Fruit fly (Drosophila melanogaster) whole organism, embryonic: Measurements from ENCODE around the gene CG6923.

Experiments
- ATbp ChIP-seq: fragments of 200-800 bp; sonication (Bioruptor generic); optimal IDR thresholded peaks from 2 replicates; lab custom pipeline; 2017; ENCODE audit warnings: missing biosample characterization, mild to moderate bottlenecking, missing genetic modification characterization, missing genetic modification reagents
- Atf-2 ChIP-seq: fragments of 200-800 bp; sonication (Bioruptor generic); optimal IDR thresholded peaks from 2 replicates; lab custom pipeline; 2016; ENCODE audit warnings: missing biosample characterization, missing genetic modification characterization
- Atf3 ChIP-seq: fragments of 200-800 bp; sonication (Bioruptor generic); optimal IDR thresholded peaks from 3 replicates; lab custom pipeline; 2016; ENCODE audit warnings: missing biosample characterization, missing genetic modification characterization
- B-H1 ChIP-seq: fragments of 200-800 bp; sonication (Bioruptor generic); IDR thresholded peaks from 3 replicates; pipeline ENCODE4 v1.3.6; 2022; ENCODE audit warnings: missing biosample characterization, missing genetic modification characterization
- BtbVII ChIP-seq: fragments of 200-800 bp; sonication (Bioruptor generic); optimal IDR thresholded peaks from 3 replicates; lab custom pipeline; 2017; ENCODE audit warnings: missing biosample characterization, mild to moderate bottlenecking, missing genetic modification characterization
- CG10209 ChIP-seq: fragments of 200-800 bp; sonication (Bioruptor generic); optimal IDR thresholded peaks from 3 replicates; lab custom pipeline; 2017; ENCODE audit warnings: missing biosample characterization, mild to moderate bottlenecking, missing genetic modification characterization, missing genetic modification reagents
- CG10654 ChIP-seq: fragments of 200-800 bp; sonication (Bioruptor generic); optimal IDR thresholded peaks from 2 replicates; lab custom pipeline; 2016; ENCODE audit warnings: missing biosample characterization, missing genetic modification characterization
- CG13123 ChIP-seq: fragments of 200-800 bp; sonication (Bioruptor generic); optimal IDR thresholded peaks from 2 replicates; lab custom pipeline; 2016; ENCODE audit warnings: missing biosample characterization, missing genetic modification characterization
- CG13287 ChIP-seq: fragments of 200-800 bp; sonication (Bioruptor generic); IDR thresholded peaks from 2 replicates; pipeline ENCODE4 v1.3.6; 2022; ENCODE audit warnings: missing biosample characterization, missing genetic modification characterization; ENCODE audit not compliant: partially characterized antibody
- CG13424 ChIP-seq: fragments of 200-800 bp; sonication (Bioruptor generic); optimal IDR thresholded peaks from 2 replicates; lab custom pipeline; 2019; ENCODE audit warnings: missing biosample characterization, mild to moderate bottlenecking, missing genetic modification characterization, moderate library complexity
- CG1647 ChIP-seq: fragments of 200-800 bp; sonication (Bioruptor generic); optimal IDR thresholded peaks from 3 replicates; lab custom pipeline; 2016; ENCODE audit warnings: missing biosample characterization, missing genetic modification characterization
- CG17802 ChIP-seq: fragments of 200-800 bp; sonication (Bioruptor generic); optimal IDR thresholded peaks from 2 replicates; lab custom pipeline; 2018; ENCODE audit warnings: missing biosample characterization, mild to moderate bottlenecking, missing genetic modification characterization, moderate library complexity
- CG17829 ChIP-seq: fragments of 200-800 bp; optimal IDR thresholded peaks from 2 replicates; lab custom pipeline; 2019; ENCODE audit warnings: missing biosample characterization, mild to moderate bottlenecking, missing genetic modification characterization, moderate library complexity
- CG1792 ChIP-seq: fragments of 200-800 bp; sonication (Bioruptor generic); optimal IDR thresholded peaks from 2 replicates; lab custom pipeline; 2016; ENCODE audit warnings: missing biosample characterization, missing genetic modification characterization
- CG18476 ChIP-seq: fragments of 200-800 bp; sonication (Bioruptor generic); optimal IDR thresholded peaks from 2 replicates; lab custom pipeline; 2016; ENCODE audit warnings: missing biosample characterization, mild to moderate bottlenecking, missing genetic modification characterization
- CG18599 ChIP-seq: fragments of 200-800 bp; sonication (Bioruptor generic); optimal IDR thresholded peaks from 3 replicates; lab custom pipeline; 2017; ENCODE audit warnings: missing biosample characterization, missing genetic modification characterization, mild to moderate bottlenecking, moderate library complexity, missing genetic modification reagents
- CG30020 ChIP-seq: fragments of 200-800 bp; optimal IDR thresholded peaks from 2 replicates; lab custom pipeline; 2019; ENCODE audit warnings: missing biosample characterization, mild to moderate bottlenecking, missing genetic modification characterization, moderate library complexity
- CG30431 ChIP-seq: fragments of 200-800 bp; sonication (Bioruptor generic); optimal IDR thresholded peaks from 2 replicates; lab custom pipeline; 2017; ENCODE audit warnings: missing biosample characterization, missing genetic modification characterization
- CG32767 ChIP-seq: fragments of 200-800 bp; sonication (Bioruptor generic); IDR thresholded peaks from 2 replicates; pipeline ENCODE4 v1.3.6; 2022; ENCODE audit warnings: missing biosample characterization, missing genetic modification characterization
- CG3726 ChIP-seq: fragments of 200-800 bp; sonication (Bioruptor generic); IDR thresholded peaks from 3 replicates; pipeline ENCODE4, ENCODE4 v1.3.6; 2022; ENCODE audit warnings: missing biosample characterization, missing genetic modification characterization
- CG5953 ChIP-seq: fragments of 200-800 bp; sonication (Bioruptor generic); IDR thresholded peaks from 2 replicates; pipeline ENCODE4 v1.3.6; 2022; ENCODE audit warnings: missing biosample characterization, missing genetic modification characterization
- CG7786 ChIP-seq: fragments of 200-800 bp; sonication (Bioruptor generic); optimal IDR thresholded peaks from 2 replicates; lab custom pipeline; 2016; ENCODE audit warnings: missing biosample characterization, missing genetic modification characterization
- CG8290 ChIP-seq, 3 experiments: fragments of 200-800 bp; sonication (Bioruptor generic); optimal IDR thresholded peaks; 2 replicates each; lab custom pipeline; 2016 to 2019; ENCODE audit warnings: missing biosample characterization in 3 of 3, missing genetic modification characterization in 3 of 3, mild to moderate bottlenecking in 2 of 3, moderate library complexity in 1 of 3
- CG8478 ChIP-seq: fragments of >200 bp; optimal IDR thresholded peaks from 2 replicates; lab custom pipeline; 2018
- CG8944 ChIP-seq: fragments of 200-800 bp; sonication (Bioruptor generic); optimal IDR thresholded peaks from 3 replicates; lab custom pipeline; 2016; ENCODE audit warnings: missing biosample characterization, missing genetic modification characterization
- CG9609 ChIP-seq: fragments of 200-800 bp; sonication (Bioruptor generic); optimal IDR thresholded peaks from 3 replicates; lab custom pipeline; 2016; ENCODE audit warnings: missing biosample characterization, missing genetic modification characterization
- CkIIα-i1 ChIP-seq: fragments of 200-800 bp; sonication (Bioruptor generic); IDR thresholded peaks from 2 replicates; pipeline ENCODE4 v1.3.6; 2022; ENCODE audit warnings: missing biosample characterization, missing genetic modification characterization
- Dll ChIP-seq: fragments of 200-800 bp; sonication (Bioruptor generic); IDR thresholded peaks from 4 replicates; pipeline ENCODE4 v1.3.6; 2022; ENCODE audit warnings: missing biosample characterization, missing genetic modification characterization; ENCODE audit not compliant: partially characterized antibody
- HLHmδ ChIP-seq: fragments of 200-800 bp; sonication (Bioruptor generic); optimal IDR thresholded peaks from 2 replicates; lab custom pipeline; 2018; ENCODE audit warnings: missing biosample characterization, mild to moderate bottlenecking, missing genetic modification characterization, moderate library complexity
- Hsf ChIP-seq: fragments of 200-800 bp; sonication (Bioruptor generic); optimal IDR thresholded peaks from 3 replicates; lab custom pipeline; 2016; ENCODE audit warnings: missing biosample characterization, missing genetic modification characterization
- Lpt ChIP-seq: fragments of >200 bp; optimal IDR thresholded peaks from 2 replicates; lab custom pipeline; 2018; ENCODE audit warnings: missing biosample characterization, missing genetic modification characterization
- Oaz ChIP-seq: fragments of 200-800 bp; sonication (Bioruptor generic); IDR thresholded peaks from 2 replicates; pipeline ENCODE4 v1.3.6; 2022; ENCODE audit warnings: missing biosample characterization, missing genetic modification characterization
- Oli ChIP-seq: fragments of 200-800 bp; sonication (Bioruptor generic); optimal IDR thresholded peaks from 2 replicates; lab custom pipeline; 2018; ENCODE audit warnings: missing biosample characterization, mild to moderate bottlenecking, missing genetic modification characterization, moderate library complexity
- Scr ChIP-seq: fragments of 200-800 bp; sonication (Bioruptor generic); IDR thresholded peaks from 2 replicates; pipeline ENCODE4 v1.3.6; 2022; ENCODE audit warnings: missing biosample characterization, missing genetic modification characterization; ENCODE audit not compliant: partially characterized antibody
- Trl ChIP-seq, 3 experiments: fragments of >200 bp in 2 of 3; fragments of 200-800 bp in 1 of 3; sonication (Bioruptor generic) in 1 of 3; optimal IDR thresholded peaks; 2 replicates in 1 of 3; 3 replicates in 2 of 3; lab custom pipeline; 2016 to 2017; ENCODE audit warnings: missing biosample characterization in 1 of 3, missing genetic modification characterization in 1 of 3
- ac ChIP-seq: fragments of 200-800 bp; sonication (Bioruptor generic); optimal IDR thresholded peaks from 3 replicates; lab custom pipeline; 2017; ENCODE audit warnings: missing biosample characterization, mild to moderate bottlenecking, missing genetic modification characterization
- aop ChIP-seq: fragments of 200-800 bp; sonication (Bioruptor generic); IDR thresholded peaks from 2 replicates; pipeline ENCODE4 v1.3.6; 2022; ENCODE audit warnings: missing biosample characterization, missing genetic modification characterization
- ara ChIP-seq: fragments of 200-800 bp; sonication (Bioruptor generic); IDR thresholded peaks from 2 replicates; pipeline ENCODE4 v1.3.6; 2022; ENCODE audit warnings: missing biosample characterization, missing genetic modification characterization
- ash1 ChIP-seq: fragments of 200-800 bp; sonication (Bioruptor generic); optimal IDR thresholded peaks from 2 replicates; lab custom pipeline; 2018; ENCODE audit warnings: missing biosample characterization, mild to moderate bottlenecking, missing genetic modification characterization
- br ChIP-seq: fragments of >200 bp; optimal IDR thresholded peaks from 2 replicates; lab custom pipeline; 2017
- dmrt99B ChIP-seq: fragments of 200-800 bp; sonication (Bioruptor generic); optimal IDR thresholded peaks from 2 replicates; lab custom pipeline; 2018; ENCODE audit warnings: missing biosample characterization, mild to moderate bottlenecking, missing genetic modification characterization, moderate library complexity
- gfzf ChIP-seq: fragments of 200-800 bp; sonication (Bioruptor generic); optimal IDR thresholded peaks from 2 replicates; lab custom pipeline; 2016; ENCODE audit warnings: missing biosample characterization, mild to moderate bottlenecking, missing genetic modification characterization, moderate library complexity
- ham ChIP-seq: fragments of 200-800 bp; sonication (Bioruptor generic); IDR thresholded peaks from 2 replicates; pipeline ENCODE4 v1.3.6; 2022; ENCODE audit warnings: missing biosample characterization, missing genetic modification characterization
- lab ChIP-seq: fragments of 200-800 bp; sonication (Bioruptor generic); optimal IDR thresholded peaks from 3 replicates; lab custom pipeline; 2017; ENCODE audit warnings: missing biosample characterization, missing genetic modification characterization, mild to moderate bottlenecking, moderate library complexity, missing genetic modification reagents
- lbe ChIP-seq: fragments of 200-800 bp; sonication (Bioruptor generic); optimal IDR thresholded peaks from 2 replicates; lab custom pipeline; 2016; ENCODE audit warnings: missing biosample characterization, mild to moderate bottlenecking, missing genetic modification characterization
- nom ChIP-seq: fragments of 200-800 bp; sonication (Bioruptor generic); optimal IDR thresholded peaks from 2 replicates; lab custom pipeline; 2017; ENCODE audit warnings: missing biosample characterization, missing genetic modification characterization, mild to moderate bottlenecking, moderate library complexity, missing genetic modification reagents
- scrt ChIP-seq: fragments of 200-800 bp; sonication (Bioruptor generic); optimal IDR thresholded peaks from 2 replicates; lab custom pipeline; 2018; ENCODE audit warnings: missing biosample characterization, mild to moderate bottlenecking, missing genetic modification characterization, moderate library complexity
- seq ChIP-seq: fragments of 200-800 bp; sonication (Bioruptor generic); IDR thresholded peaks from 2 replicates; pipeline ENCODE4 v1.3.6; 2022; ENCODE audit warnings: missing biosample characterization, missing genetic modification characterization
- shn ChIP-seq: fragments of 200-800 bp; sonication (Bioruptor generic); optimal IDR thresholded peaks from 3 replicates; lab custom pipeline; 2016; ENCODE audit warnings: missing biosample characterization, missing genetic modification characterization
- zen ChIP-seq: fragments of 200-800 bp; sonication (Bioruptor generic); optimal IDR thresholded peaks from 3 replicates; lab custom pipeline; 2018; ENCODE audit warnings: missing biosample characterization, mild to moderate bottlenecking, missing genetic modification characterization, moderate library complexity

CG6923 gene

dm6 chr3R:11780181-11780688, 30.4 kb upstream of the CG6923 start (continued):
- TF ChIP-seq CG17802 (tag; lab: Kevin White, UChicago) (peak; percentile 87), Atf3 (GFP tag; lab: Kevin White, UChicago) (peak; percentile 43), CG9609 (no peak), Lpt (GFP tag; lab: Kevin White, UChicago) (no peak), lbe (GFP tag; lab: Kevin White, UChicago) (peak; percentile 84), ara (GFP tag; lab: Robert Waterston, UW) (peak; percentile 97), CG3726 (GFP tag; lab: Robert Waterston, UW) (peak; percentile 85; the same call in 2 of the 3 replicates), CG8478 (lab: Kevin White, UChicago) (no peak), Scr (GFP tag; lab: Robert Waterston, UW) (no peak), aop (GFP tag; lab: Robert Waterston, UW) (0 out of 2 replicates have a peak, but pooled peaks have one; percentile 18), gfzf (GFP tag; lab: Kevin White, UChicago) (no peak), CG8290 (GFP tag; optimal IDR thresholded peaks at IDR 0.05; lab: Kevin White, UChicago) (peak; percentile 92), CG8290 (tag; optimal IDR thresholded peaks at IDR 0.05; lab: Kevin White, UChicago) (peak in 1 of 2 experiments; percentile 71), br (lab: Kevin White, UChicago) (no peak), CG32767 (GFP tag; lab: Robert Waterston, UW) (peak; percentile 83), CG10209 (GFP tag; lab: Kevin White, UChicago) (peak; percentile 94), nom (GFP tag; lab: Kevin White, UChicago) (peak; percentile 86), CG1792 (no peak), Atf-2 (GFP tag; lab: Kevin White, UChicago) (peak; percentile 30), ATbp (peak; percentile 93), HLHmδ (GFP tag; lab: Kevin White, UChicago) (no peak), BtbVII (GFP tag; lab: Kevin White, UChicago) (peak; percentile 62), Oli (tag; lab: Kevin White, UChicago) (peak; percentile 95), CG18476 (GFP tag; lab: Kevin White, UChicago) (peak; percentile 82), CG8944 (GFP tag; lab: Kevin White, UChicago) (peak; percentile 47), CG5953 (GFP tag; lab: Robert Waterston, UW) (peak; percentile 85), CG13123 (peak; percentile 78), ash1 (GFP tag; lab: Kevin White, UChicago) (no peak), scrt (GFP tag; lab: Kevin White, UChicago) (peak; percentile 73), CG30020 (tag; lab: Kevin White, UChicago) (peak; percentile 82), dmrt99B (tag; lab: Kevin White, UChicago) (peak; percentile 94), zen (tag; lab: Kevin White, UChicago) (peak; percentile 97), CG18599 (peak; percentile 76), B-H1 (GFP tag; lab: Robert Waterston, UW) (peak; percentile 78), CG1647 (GFP tag; lab: Kevin White, UChicago) (peak; percentile 26), CG13424 (tag; lab: Kevin White, UChicago) (peak; percentile 94), lab (GFP tag; lab: Kevin White, UChicago) (peak; percentile 76), CkIIα-i1 (no peak), CG30431 (GFP tag; lab: Kevin White, UChicago) (peak; percentile 95), Trl (optimal IDR thresholded peaks at IDR 0.05; lab: Kevin White, UChicago) (peak; percentile 37 to 82), Trl (GFP tag; optimal IDR thresholded peaks at IDR 0.05; lab: Kevin White, UChicago) (peak; percentile 8), Hsf (peak; percentile 76), seq (GFP tag; lab: Robert Waterston, UW) (peak; percentile 33; the same call in 1 of the 2 replicates), CG10654 (GFP tag; lab: Kevin White, UChicago) (peak; percentile 92), shn (GFP tag; lab: Kevin White, UChicago) (no peak), Oaz (GFP tag; lab: Robert Waterston, UW) (peak; percentile 50), CG7786 (GFP tag; lab: Kevin White, UChicago) (no peak), Dll (GFP tag; lab: Robert Waterston, UW) (no peak), CG17829 (tag; lab: Kevin White, UChicago) (peak; percentile 99), ham (GFP tag; lab: Robert Waterston, UW) (no peak), ac (peak; percentile 92), CG13287 (GFP tag; lab: Robert Waterston, UW) (no peak)
